Fruit fly (Drosophila melanogaster) whole organism, embryonic: ENCODE measurements around the gene Vps8.

Source experiments
- Antp ChIP-seq: fragments of 200-800 bp; sonication (Bioruptor generic); optimal IDR thresholded peaks from 3 replicates; lab custom pipeline; 2016; ENCODE audit warnings: missing biosample characterization, missing genetic modification characterization
- Atf-2 ChIP-seq: fragments of 200-800 bp; sonication (Bioruptor generic); optimal IDR thresholded peaks from 2 replicates; lab custom pipeline; 2016; ENCODE audit warnings: missing biosample characterization, missing genetic modification characterization
- Awh ChIP-seq: fragments of 200-800 bp; sonication (Bioruptor generic); IDR thresholded peaks from 2 replicates; pipeline ENCODE4, ENCODE4 v1.3.6; 2022; ENCODE audit warnings: missing biosample characterization, missing genetic modification characterization
- CG10274 ChIP-seq: fragments of 200-800 bp; sonication (Bioruptor generic); optimal IDR thresholded peaks from 3 replicates; lab custom pipeline; 2017; ENCODE audit warnings: missing biosample characterization, mild to moderate bottlenecking, missing genetic modification characterization
- CG12391 ChIP-seq: fragments of 200-800 bp; sonication (Bioruptor generic); optimal IDR thresholded peaks from 3 replicates; lab custom pipeline; 2018; ENCODE audit warnings: missing biosample characterization, mild to moderate bottlenecking, missing genetic modification characterization, moderate library complexity
- CG13287 ChIP-seq: fragments of 200-800 bp; sonication (Bioruptor generic); IDR thresholded peaks from 2 replicates; pipeline ENCODE4 v1.3.6; 2022; ENCODE audit warnings: missing biosample characterization, missing genetic modification characterization; ENCODE audit not compliant: partially characterized antibody
- CG14441 ChIP-seq: fragments of 200-800 bp; sonication (Bioruptor generic); IDR thresholded peaks from 2 replicates; pipeline ENCODE4 v1.3.6; 2022; ENCODE audit warnings: missing biosample characterization, missing genetic modification characterization
- CG17802 ChIP-seq: fragments of 200-800 bp; sonication (Bioruptor generic); optimal IDR thresholded peaks from 2 replicates; lab custom pipeline; 2018; ENCODE audit warnings: missing biosample characterization, mild to moderate bottlenecking, missing genetic modification characterization, moderate library complexity
- CG17912 ChIP-seq: fragments of 200-800 bp; sonication (Bioruptor generic); optimal IDR thresholded peaks from 2 replicates; lab custom pipeline; 2018; ENCODE audit warnings: missing biosample characterization, mild to moderate bottlenecking, missing genetic modification characterization
- CG2120 ChIP-seq: fragments of 200-800 bp; sonication (Bioruptor generic); optimal IDR thresholded peaks from 3 replicates; lab custom pipeline; 2016; ENCODE audit warnings: missing biosample characterization, missing genetic modification characterization
- CG2678 ChIP-seq: fragments of 200-800 bp; sonication (Bioruptor generic); optimal IDR thresholded peaks from 3 replicates; lab custom pipeline; 2019; ENCODE audit warnings: missing biosample characterization, mild to moderate bottlenecking, missing genetic modification characterization, moderate library complexity
- CG2889 ChIP-seq: fragments of 200-800 bp; sonication (Bioruptor generic); IDR thresholded peaks from 3 replicates; pipeline ENCODE4 v1.3.6; 2022; ENCODE audit warnings: missing biosample characterization, missing genetic modification characterization
- CG3407 ChIP-seq: fragments of 200-800 bp; sonication (Bioruptor generic); optimal IDR thresholded peaks from 2 replicates; lab custom pipeline; 2018; ENCODE audit warnings: missing biosample characterization, mild to moderate bottlenecking, missing genetic modification characterization
- CG34422 ChIP-seq: fragments of 200-800 bp; sonication (Bioruptor generic); IDR thresholded peaks from 3 replicates; pipeline ENCODE4 v1.3.6; 2022; ENCODE audit warnings: missing biosample characterization, missing genetic modification characterization
- CG5180 ChIP-seq: fragments of 200-800 bp; sonication (Bioruptor generic); optimal IDR thresholded peaks from 3 replicates; lab custom pipeline; 2017; ENCODE audit warnings: missing biosample characterization, missing genetic modification characterization, mild to moderate bottlenecking, moderate library complexity, missing genetic modification reagents
- CG6654 ChIP-seq: fragments of 200-800 bp; sonication (Bioruptor generic); optimal IDR thresholded peaks from 2 replicates; lab custom pipeline; 2017; ENCODE audit warnings: missing biosample characterization, mild to moderate bottlenecking, missing genetic modification characterization
- CG7786 ChIP-seq: fragments of 200-800 bp; sonication (Bioruptor generic); optimal IDR thresholded peaks from 2 replicates; lab custom pipeline; 2016; ENCODE audit warnings: missing biosample characterization, missing genetic modification characterization
- CG7839 ChIP-seq: fragments of 200-800 bp; sonication (Bioruptor generic); optimal IDR thresholded peaks from 3 replicates; lab custom pipeline; 2018; ENCODE audit warnings: missing biosample characterization, mild to moderate bottlenecking, missing genetic modification characterization, moderate library complexity
- CG8765 ChIP-seq: fragments of 200-800 bp; sonication (Bioruptor generic); IDR thresholded peaks from 2 replicates; pipeline ENCODE4 v1.3.6; 2022; ENCODE audit warnings: missing biosample characterization, missing genetic modification characterization
- Dad ChIP-seq: fragments of 200-800 bp; sonication (Bioruptor generic); optimal IDR thresholded peaks from 3 replicates; lab custom pipeline; 2016; ENCODE audit warnings: missing biosample characterization, missing genetic modification characterization
- HLHmδ ChIP-seq: fragments of 200-800 bp; sonication (Bioruptor generic); optimal IDR thresholded peaks from 2 replicates; lab custom pipeline; 2018; ENCODE audit warnings: missing biosample characterization, mild to moderate bottlenecking, missing genetic modification characterization, moderate library complexity
- Hmr ChIP-seq: fragments of 200-800 bp; sonication (Bioruptor generic); optimal IDR thresholded peaks from 3 replicates; lab custom pipeline; 2017; ENCODE audit warnings: mild to moderate bottlenecking, missing biosample characterization, missing genetic modification reagents, missing genetic modification characterization
- Rfx ChIP-seq: fragments of 200-800 bp; sonication (Bioruptor generic); IDR thresholded peaks from 2 replicates; pipeline ENCODE4 v1.3.6; 2022; ENCODE audit warnings: missing biosample characterization, missing genetic modification characterization
- Side ChIP-seq: fragments of 200-800 bp; sonication (Bioruptor generic); optimal IDR thresholded peaks from 2 replicates; lab custom pipeline; 2016; ENCODE audit warnings: missing biosample characterization, missing genetic modification characterization
- Trl ChIP-seq, 3 experiments: fragments of >200 bp in 2 of 3; fragments of 200-800 bp in 1 of 3; sonication (Bioruptor generic) in 1 of 3; optimal IDR thresholded peaks; 2 replicates in 1 of 3; 3 replicates in 2 of 3; lab custom pipeline; 2016 to 2017; ENCODE audit warnings: missing biosample characterization in 1 of 3, missing genetic modification characterization in 1 of 3
- amos ChIP-seq: fragments of 200-800 bp; sonication (Bioruptor generic); IDR thresholded peaks from 2 replicates; pipeline ENCODE4 v1.3.6; 2022; ENCODE audit warnings: missing biosample characterization, missing genetic modification characterization; ENCODE audit not compliant: partially characterized antibody
- aop ChIP-seq: fragments of 200-800 bp; sonication (Bioruptor generic); IDR thresholded peaks from 2 replicates; pipeline ENCODE4 v1.3.6; 2022; ENCODE audit warnings: missing biosample characterization, missing genetic modification characterization
- ara ChIP-seq: fragments of 200-800 bp; sonication (Bioruptor generic); IDR thresholded peaks from 2 replicates; pipeline ENCODE4 v1.3.6; 2022; ENCODE audit warnings: missing biosample characterization, missing genetic modification characterization
- bsh ChIP-seq, 2 experiments: fragments of 200-800 bp; sonication (Bioruptor generic); optimal IDR thresholded peaks; 2 replicates each; lab custom pipeline; 2017 to 2018; ENCODE audit warnings: mild to moderate bottlenecking in 2 of 2, missing biosample characterization in 2 of 2, missing genetic modification characterization in 2 of 2, moderate library complexity in 1 of 2
- cad ChIP-seq: fragments of >200 bp; optimal IDR thresholded peaks from 2 replicates; lab custom pipeline; 2017; ENCODE audit warnings: missing biosample characterization, missing genetic modification characterization
- dan ChIP-seq: fragments of 200-800 bp; sonication (Bioruptor generic); IDR thresholded peaks from 2 replicates; pipeline ENCODE4 v1.3.6; 2022; ENCODE audit warnings: missing biosample characterization, missing genetic modification characterization
- danr ChIP-seq: fragments of 200-800 bp; sonication (Bioruptor generic); IDR thresholded peaks from 2 replicates; pipeline ENCODE4 v1.3.6; 2022; ENCODE audit warnings: missing biosample characterization, missing genetic modification characterization
- eve ChIP-seq, 2 experiments: fragments of >200 bp; optimal IDR thresholded peaks; 2 replicates each; lab custom pipeline; 2017; ENCODE audit warnings: missing biosample characterization in 2 of 2, missing genetic modification characterization in 2 of 2
- ewg ChIP-seq: fragments of 200-800 bp; sonication (Bioruptor generic); optimal IDR thresholded peaks from 3 replicates; lab custom pipeline; 2017; ENCODE audit warnings: mild to moderate bottlenecking, missing biosample characterization, missing genetic modification reagents, missing genetic modification characterization
- fu2 ChIP-seq: fragments of 200-800 bp; sonication (Bioruptor generic); optimal IDR thresholded peaks from 2 replicates; lab custom pipeline; 2016; ENCODE audit warnings: missing biosample characterization, missing genetic modification characterization
- gcm ChIP-seq: fragments of 200-800 bp; sonication (Bioruptor generic); optimal IDR thresholded peaks from 2 replicates; lab custom pipeline; 2019; ENCODE audit warnings: missing biosample characterization, mild to moderate bottlenecking, missing genetic modification characterization, moderate library complexity
- inv ChIP-seq: fragments of 200-800 bp; sonication (Bioruptor generic); IDR thresholded peaks from 2 replicates; pipeline ENCODE4 v1.3.6; 2022; ENCODE audit warnings: missing biosample characterization, missing genetic modification characterization; ENCODE audit not compliant: partially characterized antibody
- jing ChIP-seq: fragments of 200-800 bp; sonication (Bioruptor generic); optimal IDR thresholded peaks from 2 replicates; lab custom pipeline; 2018; ENCODE audit warnings: missing biosample characterization, mild to moderate bottlenecking, missing genetic modification characterization
- lilli ChIP-seq: fragments of 200-800 bp; sonication (Bioruptor generic); optimal IDR thresholded peaks from 3 replicates; lab custom pipeline; 2016; ENCODE audit warnings: missing biosample characterization, missing genetic modification characterization
- pros ChIP-seq: fragments of 200-800 bp; sonication (Bioruptor generic); optimal IDR thresholded peaks from 3 replicates; lab custom pipeline; 2019; ENCODE audit warnings: missing biosample characterization, mild to moderate bottlenecking, missing genetic modification characterization, moderate library complexity
- ro ChIP-seq: fragments of 200-800 bp; sonication (Bioruptor generic); IDR thresholded peaks from 2 replicates; pipeline ENCODE4 v1.3.6; 2022; ENCODE audit warnings: missing biosample characterization, missing genetic modification characterization
- stc ChIP-seq: fragments of 200-800 bp; sonication (Bioruptor generic); IDR thresholded peaks from 2 replicates; pipeline ENCODE4 v1.3.6; 2022; ENCODE audit warnings: missing biosample characterization, missing genetic modification characterization
- sug ChIP-seq: fragments of 200-800 bp; optimal IDR thresholded peaks from 2 replicates; lab custom pipeline; 2019; ENCODE audit warnings: missing biosample characterization, mild to moderate bottlenecking, missing genetic modification characterization, moderate library complexity
- usp ChIP-seq: fragments of >200 bp; optimal IDR thresholded peaks from 2 replicates; lab custom pipeline; 2017; ENCODE audit warnings: missing biosample characterization, missing genetic modification characterization
- wdn ChIP-seq: fragments of 200-800 bp; sonication (Bioruptor generic); IDR thresholded peaks from 2 replicates; pipeline ENCODE4 v1.3.6; 2022; ENCODE audit warnings: missing biosample characterization, missing genetic modification characterization
- zf30C ChIP-seq: fragments of 200-800 bp; sonication (Bioruptor generic); optimal IDR thresholded peaks from 3 replicates; lab custom pipeline; 2018; ENCODE audit warnings: missing biosample characterization, mild to moderate bottlenecking, missing genetic modification characterization
- zfh1 ChIP-seq: fragments of 200-800 bp; sonication (Bioruptor generic); IDR thresholded peaks from 3 replicates; pipeline ENCODE4 v1.3.6; 2022; ENCODE audit warnings: missing biosample characterization, missing genetic modification characterization

Gene Vps8

DNA sequence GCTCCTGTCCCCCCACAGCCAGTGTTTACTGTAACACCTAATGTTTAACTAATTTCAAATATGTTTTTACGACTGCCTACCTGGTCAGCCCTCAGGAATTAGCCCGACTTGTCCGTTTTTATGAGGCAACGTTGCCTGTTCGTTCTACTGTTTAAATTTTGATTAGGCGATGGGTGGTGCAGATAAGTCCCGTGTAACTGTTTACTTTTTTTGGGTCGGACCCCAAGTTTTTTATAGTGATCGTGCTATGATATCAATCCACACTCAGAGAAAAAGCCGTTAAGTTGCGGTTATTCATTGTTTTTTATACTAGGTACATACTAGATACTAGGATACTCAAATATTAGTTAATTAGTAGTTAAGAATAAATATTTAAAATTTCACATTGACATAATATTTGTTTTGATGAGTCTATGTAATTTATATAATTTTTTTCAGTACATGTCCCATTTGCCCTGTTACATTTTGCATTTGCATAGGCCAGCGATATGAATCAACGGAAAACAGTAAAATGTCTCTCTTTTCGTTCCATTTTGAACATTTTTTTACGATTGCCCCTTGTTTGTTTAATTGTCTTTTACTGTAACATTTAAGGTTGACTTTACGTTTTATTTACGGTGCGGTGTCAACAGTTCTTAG, 27.3 kb downstream of the Vps8 start (continued):
- TF ChIP-seq ro (GFP tag; lab: Robert Waterston, UW): no peak; the same call in 1 of the 2 replicates
- TF ChIP-seq Rfx (GFP tag; lab: Robert Waterston, UW): peak; percentile 44; the same call in 1 of the 2 replicates
- TF ChIP-seq CG2678: peak; percentile 79
- TF ChIP-seq Side (GFP tag; lab: Kevin White, UChicago): no peak
- TF ChIP-seq Trl (optimal IDR thresholded peaks at IDR 0.05; lab: Kevin White, UChicago): no peak
- no peak for TF ChIP-seq Trl (GFP tag; optimal IDR thresholded peaks at IDR 0.05; lab: Kevin White, UChicago)
- no peak for TF ChIP-seq amos (GFP tag; lab: Robert Waterston, UW)
- TF ChIP-seq CG6654: peak; percentile 16
- TF ChIP-seq Hmr (GFP tag; lab: Kevin White, UChicago): peak; percentile 49
- 0 out of 3 replicates have a peak, but pooled peaks have one; percentile 20 for TF ChIP-seq zfh1 (GFP tag; lab: Robert Waterston, UW)
- TF ChIP-seq HLHmδ (GFP tag; lab: Kevin White, UChicago): no peak
- peak; percentile 44 for TF ChIP-seq CG3407
- TF ChIP-seq CG34422 (GFP tag; lab: Robert Waterston, UW): peak; percentile 59; the same call in 1 of the 3 replicates
- no peak for TF ChIP-seq CG17912 (GFP tag; lab: Kevin White, UChicago)
- TF ChIP-seq sug (tag; lab: Kevin White, UChicago): peak; percentile 74
- peak; percentile 83 for TF ChIP-seq ara
- no peak for TF ChIP-seq CG8765
- TF ChIP-seq CG14441 (GFP tag; lab: Robert Waterston, UW): no peak; the same call in 1 of the 2 replicates
- no peak for TF ChIP-seq CG5180 (GFP tag; lab: Kevin White, UChicago)
- no peak for TF ChIP-seq wdn (GFP tag; lab: Robert Waterston, UW)
- no peak for TF ChIP-seq fu2 (GFP tag; lab: Kevin White, UChicago)
- no peak for TF ChIP-seq danr (GFP tag; lab: Robert Waterston, UW)
- TF ChIP-seq bsh (GFP tag; optimal IDR thresholded peaks at IDR 0.05; lab: Kevin White, UChicago): peak in 1 of 2 experiments; percentile 89
- TF ChIP-seq jing (GFP tag; lab: Kevin White, UChicago): peak; percentile 23
- TF ChIP-seq usp (GFP tag; lab: Kevin White, UChicago): no peak
- no peak for TF ChIP-seq Dad (GFP tag; lab: Kevin White, UChicago)
- TF ChIP-seq CG13287 (GFP tag; lab: Robert Waterston, UW): no peak
- peak; percentile 39 for TF ChIP-seq lilli (GFP tag; lab: Kevin White, UChicago)
- peak; percentile 59 for TF ChIP-seq Awh
- TF ChIP-seq dan (GFP tag; lab: Robert Waterston, UW): no peak; the same call in 1 of the 2 replicates
- peak; percentile 11 for TF ChIP-seq CG2120 (GFP tag; lab: Kevin White, UChicago)
- TF ChIP-seq Antp: no peak
- peak; percentile 78 for TF ChIP-seq zf30C (GFP tag; lab: Kevin White, UChicago)
- 0 out of 3 replicates have a peak, but pooled peaks have one; percentile 36 for TF ChIP-seq CG2889 (GFP tag; lab: Robert Waterston, UW)
- TF ChIP-seq CG7786: no peak
- TF ChIP-seq CG17802 (tag; lab: Kevin White, UChicago): no peak
- peak; percentile 35 for TF ChIP-seq cad
- no peak for TF ChIP-seq Atf-2 (GFP tag; lab: Kevin White, UChicago)
- no peak for TF ChIP-seq aop (GFP tag; lab: Robert Waterston, UW)
- TF ChIP-seq inv (GFP tag; lab: Robert Waterston, UW): no peak
- no peak for TF ChIP-seq pros (GFP tag; lab: Kevin White, UChicago)
- peak in 1 of 2 experiments; percentile 77 for TF ChIP-seq eve (GFP tag; optimal IDR thresholded peaks at IDR 0.05; lab: Kevin White, UChicago)
- TF ChIP-seq CG10274 (GFP tag; lab: Kevin White, UChicago): no peak
- TF ChIP-seq stc (GFP tag; lab: Robert Waterston, UW): peak; percentile 31; the same call in 1 of the 2 replicates
- TF ChIP-seq CG7839 (tag; lab: Kevin White, UChicago): peak; percentile 81
- peak; percentile 55 for TF ChIP-seq ewg (GFP tag; lab: Kevin White, UChicago)
- peak; percentile 74 for TF ChIP-seq gcm (GFP tag; lab: Kevin White, UChicago)
- peak; percentile 86 for TF ChIP-seq CG12391 (tag; lab: Kevin White, UChicago)
